Worm (Caenorhabditis elegans) whole organism, mixed stage, embryonic: ENCODE results near the gene E02H9.13.

Experiments
- blmp-1 ChIP-seq: fragments of 150-350 bp; optimal IDR thresholded peaks from 2 replicates; lab custom pipeline; 2014; ENCODE audit warnings: missing biosample characterization, missing genetic modification characterization
- ceh-39 ChIP-seq: fragments of 150-350 bp; optimal IDR thresholded peaks from 2 replicates; lab custom pipeline; 2014; ENCODE audit warnings: missing biosample characterization, missing genetic modification characterization
- snpc-4 ChIP-seq: fragments of 150-350 bp; optimal IDR thresholded peaks from 2 replicates; lab custom pipeline; 2014; ENCODE audit warnings: missing biosample characterization, missing genetic modification characterization
- sptf-1 ChIP-seq: sonication (generic microtip); optimal IDR thresholded peaks from 2 replicates; lab custom pipeline; 2017; ENCODE audit warnings: mild to moderate bottlenecking, missing genetic modification characterization, moderate library complexity, missing compliant biosample characterization

DNA sequence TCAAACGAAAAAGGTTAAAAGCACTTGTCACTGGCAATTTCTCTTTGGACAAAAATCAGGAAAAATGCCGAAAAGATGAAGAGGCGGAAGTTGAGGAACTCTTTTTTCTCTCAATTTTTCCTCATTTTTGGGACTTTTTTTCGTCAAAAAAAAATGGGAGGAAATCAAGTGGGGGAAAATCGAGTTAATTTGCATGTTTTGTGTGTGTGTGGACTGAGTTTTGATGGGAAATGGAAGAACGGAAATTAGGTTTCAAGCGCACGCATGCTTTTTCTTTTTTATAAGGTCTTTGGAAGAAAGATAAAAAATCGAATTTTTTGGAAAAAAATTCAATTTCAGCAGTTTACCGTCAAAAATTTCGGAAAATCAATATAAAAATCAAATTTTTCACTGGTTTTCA lies 46.8 kb downstream of the E02H9.13 start:
- TF ChIP-seq blmp-1 (tag; lab: Kevin White, UChicago) (no peak), ceh-39 (no peak), sptf-1 (tag; lab: Kevin White, UChicago) (no peak), snpc-4 (tag; lab: Kevin White, UChicago) (no peak)
